Fruit fly (Drosophila melanogaster) whole organism, embryonic: ENCODE results near the gene Vha16-5.

ENCODE experiments used
- Aef1 ChIP-seq: fragments of 200-800 bp; sonication (Bioruptor generic); IDR thresholded peaks from 3 replicates; pipeline ENCODE4 v1.3.6; 2022; ENCODE audit warnings: missing biosample characterization, missing genetic modification characterization
- Asciz ChIP-seq: fragments of 200-800 bp; sonication (Bioruptor generic); optimal IDR thresholded peaks from 2 replicates; lab custom pipeline; 2017; ENCODE audit warnings: missing biosample characterization, mild to moderate bottlenecking, missing genetic modification characterization, missing genetic modification reagents
- B-H1 ChIP-seq: fragments of 200-800 bp; sonication (Bioruptor generic); IDR thresholded peaks from 3 replicates; pipeline ENCODE4 v1.3.6; 2022; ENCODE audit warnings: missing biosample characterization, missing genetic modification characterization
- BEAF-32 ChIP-seq: fragments of 200-800 bp; sonication (Bioruptor generic); optimal IDR thresholded peaks from 3 replicates; lab custom pipeline; 2017; ENCODE audit warnings: missing biosample characterization, missing genetic modification characterization, mild to moderate bottlenecking, moderate library complexity, missing genetic modification reagents
- CG10147 ChIP-seq: fragments of 200-800 bp; sonication (Bioruptor generic); optimal IDR thresholded peaks from 2 replicates; lab custom pipeline; 2019; ENCODE audit warnings: missing biosample characterization, mild to moderate bottlenecking, missing genetic modification characterization, moderate library complexity
- CG10565 ChIP-seq: fragments of 200-800 bp; sonication (Bioruptor generic); optimal IDR thresholded peaks from 3 replicates; lab custom pipeline; 2016; ENCODE audit warnings: missing biosample characterization, mild to moderate bottlenecking, missing genetic modification characterization
- CG11696 ChIP-seq: fragments of 200-800 bp; sonication (Bioruptor generic); IDR thresholded peaks from 2 replicates; pipeline ENCODE4 v1.3.6; 2022; ENCODE audit warnings: missing biosample characterization, missing genetic modification characterization
- CG12155 ChIP-seq: fragments of 200-800 bp; sonication (Bioruptor generic); optimal IDR thresholded peaks from 3 replicates; lab custom pipeline; 2016; ENCODE audit warnings: missing biosample characterization, missing genetic modification characterization
- CG12299 ChIP-seq: fragments of 200-800 bp; sonication (Bioruptor generic); optimal IDR thresholded peaks from 2 replicates; lab custom pipeline; 2018; ENCODE audit warnings: missing biosample characterization, mild to moderate bottlenecking, missing genetic modification characterization
- CG12942 ChIP-seq: fragments of 200-800 bp; sonication (Bioruptor generic); optimal IDR thresholded peaks from 3 replicates; lab custom pipeline; 2016; ENCODE audit warnings: missing biosample characterization, missing genetic modification characterization
- CG13123 ChIP-seq: fragments of 200-800 bp; sonication (Bioruptor generic); optimal IDR thresholded peaks from 2 replicates; lab custom pipeline; 2016; ENCODE audit warnings: missing biosample characterization, missing genetic modification characterization
- CG13296 ChIP-seq: fragments of 200-800 bp; sonication (Bioruptor generic); optimal IDR thresholded peaks from 3 replicates; lab custom pipeline; 2018; ENCODE audit warnings: missing biosample characterization, mild to moderate bottlenecking, missing genetic modification characterization
- CG13424 ChIP-seq: fragments of 200-800 bp; sonication (Bioruptor generic); optimal IDR thresholded peaks from 2 replicates; lab custom pipeline; 2019; ENCODE audit warnings: missing biosample characterization, mild to moderate bottlenecking, missing genetic modification characterization, moderate library complexity
- CG14965 ChIP-seq: fragments of 200-800 bp; sonication (Bioruptor generic); optimal IDR thresholded peaks from 2 replicates; lab custom pipeline; 2016; ENCODE audit warnings: missing biosample characterization, missing genetic modification characterization, borderline replicate concordance
- CG15696 ChIP-seq: fragments of 200-800 bp; sonication (Bioruptor generic); optimal IDR thresholded peaks from 2 replicates; lab custom pipeline; 2019; ENCODE audit warnings: missing biosample characterization, mild to moderate bottlenecking, missing genetic modification characterization, moderate library complexity
- CG18476 ChIP-seq: fragments of 200-800 bp; sonication (Bioruptor generic); optimal IDR thresholded peaks from 2 replicates; lab custom pipeline; 2016; ENCODE audit warnings: missing biosample characterization, mild to moderate bottlenecking, missing genetic modification characterization
- CG31388 ChIP-seq: fragments of 200-800 bp; sonication (Bioruptor generic); optimal IDR thresholded peaks from 2 replicates; lab custom pipeline; 2016; ENCODE audit warnings: missing biosample characterization, missing genetic modification characterization
- CG32772 ChIP-seq: fragments of 200-800 bp; sonication (Bioruptor generic); IDR thresholded peaks from 2 replicates; pipeline ENCODE4 v1.3.6; 2022; ENCODE audit warnings: missing biosample characterization, missing genetic modification characterization
- CG33213 ChIP-seq: fragments of 200-800 bp; sonication (Bioruptor generic); optimal IDR thresholded peaks from 3 replicates; lab custom pipeline; 2016; ENCODE audit warnings: missing biosample characterization, missing genetic modification characterization
- CG7271 ChIP-seq: fragments of 200-800 bp; sonication (Bioruptor generic); optimal IDR thresholded peaks from 2 replicates; lab custom pipeline; 2018; ENCODE audit warnings: missing biosample characterization, mild to moderate bottlenecking, missing genetic modification characterization, moderate library complexity
- Drgx ChIP-seq: fragments of 200-800 bp; sonication (Bioruptor generic); IDR thresholded peaks from 2 replicates; pipeline ENCODE4 v1.3.6; 2022; ENCODE audit warnings: missing biosample characterization, missing genetic modification characterization
- Lhr ChIP-seq: fragments of 200-800 bp; sonication (Bioruptor generic); optimal IDR thresholded peaks from 3 replicates; lab custom pipeline; 2017; ENCODE audit warnings: mild to moderate bottlenecking, missing biosample characterization, missing genetic modification reagents, missing genetic modification characterization
- Oaz ChIP-seq: fragments of 200-800 bp; sonication (Bioruptor generic); IDR thresholded peaks from 2 replicates; pipeline ENCODE4 v1.3.6; 2022; ENCODE audit warnings: missing biosample characterization, missing genetic modification characterization
- bsh ChIP-seq, 2 experiments: fragments of 200-800 bp; sonication (Bioruptor generic); optimal IDR thresholded peaks; 2 replicates each; lab custom pipeline; 2017 to 2018; ENCODE audit warnings: mild to moderate bottlenecking in 2 of 2, missing biosample characterization in 2 of 2, missing genetic modification characterization in 2 of 2, moderate library complexity in 1 of 2
- cg ChIP-seq: fragments of 200-800 bp; sonication (Bioruptor generic); optimal IDR thresholded peaks from 3 replicates; lab custom pipeline; 2019; ENCODE audit warnings: missing biosample characterization, mild to moderate bottlenecking, missing genetic modification characterization, moderate library complexity
- chm ChIP-seq: fragments of 200-800 bp; sonication (Bioruptor generic); IDR thresholded peaks from 2 replicates; pipeline ENCODE4 v1.3.6; 2022; ENCODE audit warnings: missing biosample characterization, missing genetic modification characterization
- chn ChIP-seq: fragments of 200-800 bp; sonication (Bioruptor generic); optimal IDR thresholded peaks from 2 replicates; lab custom pipeline; 2016; ENCODE audit warnings: missing biosample characterization, missing genetic modification characterization
- danr ChIP-seq: fragments of 200-800 bp; sonication (Bioruptor generic); IDR thresholded peaks from 2 replicates; pipeline ENCODE4 v1.3.6; 2022; ENCODE audit warnings: missing biosample characterization, missing genetic modification characterization
- disco-r ChIP-seq: fragments of 200-800 bp; sonication (Bioruptor generic); optimal IDR thresholded peaks from 2 replicates; lab custom pipeline; 2016; ENCODE audit warnings: missing biosample characterization, missing genetic modification characterization
- dmrt11E ChIP-seq: fragments of 200-800 bp; sonication (Bioruptor generic); optimal IDR thresholded peaks from 3 replicates; lab custom pipeline; 2018; ENCODE audit warnings: missing biosample characterization, mild to moderate bottlenecking, missing genetic modification characterization, moderate library complexity
- exex ChIP-seq: fragments of 200-800 bp; sonication (Bioruptor generic); optimal IDR thresholded peaks from 4 replicates; lab custom pipeline; 2018; ENCODE audit warnings: missing biosample characterization, mild to moderate bottlenecking, missing genetic modification characterization, moderate library complexity
- fu2 ChIP-seq: fragments of 200-800 bp; sonication (Bioruptor generic); optimal IDR thresholded peaks from 2 replicates; lab custom pipeline; 2016; ENCODE audit warnings: missing biosample characterization, missing genetic modification characterization
- grn ChIP-seq: fragments of 200-800 bp; sonication (Bioruptor generic); optimal IDR thresholded peaks from 3 replicates; lab custom pipeline; 2017; ENCODE audit warnings: missing biosample characterization, missing genetic modification characterization
- hb ChIP-seq: fragments of 200-800 bp; sonication (Bioruptor generic); IDR thresholded peaks from 3 replicates; pipeline ENCODE4 v1.3.6; 2022; ENCODE audit warnings: missing biosample characterization, missing genetic modification characterization; ENCODE audit not compliant: partially characterized antibody
- jigr1 ChIP-seq: fragments of 200-800 bp; sonication (Bioruptor generic); IDR thresholded peaks from 3 replicates; pipeline ENCODE4 v1.3.6; 2022; ENCODE audit warnings: missing biosample characterization, missing genetic modification characterization
- maf-S ChIP-seq: fragments of 200-800 bp; sonication (Bioruptor generic); optimal IDR thresholded peaks from 2 replicates; lab custom pipeline; 2016; ENCODE audit warnings: missing biosample characterization, missing genetic modification characterization
- nau ChIP-seq: fragments of 200-800 bp; sonication (Bioruptor generic); optimal IDR thresholded peaks from 3 replicates; lab custom pipeline; 2017; ENCODE audit warnings: missing biosample characterization, mild to moderate bottlenecking, missing genetic modification characterization, missing genetic modification reagents
- otp ChIP-seq: fragments of 200-800 bp; sonication (Bioruptor generic); IDR thresholded peaks from 3 replicates; pipeline ENCODE4, ENCODE4 v1.3.6; 2022; ENCODE audit warnings: missing biosample characterization, missing genetic modification characterization
- pfk ChIP-seq: fragments of 200-800 bp; sonication (Bioruptor generic); optimal IDR thresholded peaks from 2 replicates; lab custom pipeline; 2018; ENCODE audit warnings: missing biosample characterization, mild to moderate bottlenecking, missing genetic modification characterization, moderate library complexity
- run ChIP-seq: fragments of 200-800 bp; sonication (Bioruptor generic); optimal IDR thresholded peaks from 3 replicates; lab custom pipeline; 2018; ENCODE audit warnings: missing biosample characterization, mild to moderate bottlenecking, missing genetic modification characterization
- schlank ChIP-seq: fragments of 200-800 bp; sonication (Bioruptor generic); optimal IDR thresholded peaks from 2 replicates; lab custom pipeline; 2018; ENCODE audit warnings: missing biosample characterization, mild to moderate bottlenecking, missing genetic modification characterization
- sima ChIP-seq: fragments of 200-800 bp; sonication (Bioruptor generic); optimal IDR thresholded peaks from 2 replicates; lab custom pipeline; 2016; ENCODE audit warnings: missing biosample characterization, missing genetic modification characterization
- tap ChIP-seq: fragments of 200-800 bp; optimal IDR thresholded peaks from 3 replicates; lab custom pipeline; 2019; ENCODE audit warnings: missing biosample characterization, mild to moderate bottlenecking, missing genetic modification characterization, moderate library complexity
- trh ChIP-seq: fragments of 200-800 bp; sonication (Bioruptor generic); optimal IDR thresholded peaks from 2 replicates; lab custom pipeline; 2016; ENCODE audit warnings: missing biosample characterization, missing genetic modification characterization
- ttk ChIP-seq: fragments of 200-800 bp; sonication (Bioruptor generic); IDR thresholded peaks from 2 replicates; pipeline ENCODE4 v2.1.2; 2022; ENCODE audit warnings: missing biosample characterization, missing genetic modification characterization
- tup ChIP-seq: fragments of 200-800 bp; sonication (Bioruptor generic); optimal IDR thresholded peaks from 2 replicates; lab custom pipeline; 2016; ENCODE audit warnings: missing biosample characterization, mild to moderate bottlenecking, missing genetic modification characterization, moderate library complexity
- unc-4 ChIP-seq: fragments of 200-800 bp; sonication (Bioruptor generic); IDR thresholded peaks from 2 replicates; pipeline ENCODE4 v1.3.6; 2022; ENCODE audit warnings: missing biosample characterization, missing genetic modification characterization; ENCODE audit not compliant: partially characterized antibody
- zen2 ChIP-seq: fragments of 200-800 bp; sonication (Bioruptor generic); IDR thresholded peaks from 3 replicates; pipeline ENCODE4 v1.3.6; 2022; ENCODE audit warnings: missing biosample characterization, missing genetic modification characterization; ENCODE audit not compliant: partially characterized antibody
- zf30C ChIP-seq: fragments of 200-800 bp; sonication (Bioruptor generic); optimal IDR thresholded peaks from 3 replicates; lab custom pipeline; 2018; ENCODE audit warnings: missing biosample characterization, mild to moderate bottlenecking, missing genetic modification characterization

Vha16-5 gene

DNA sequence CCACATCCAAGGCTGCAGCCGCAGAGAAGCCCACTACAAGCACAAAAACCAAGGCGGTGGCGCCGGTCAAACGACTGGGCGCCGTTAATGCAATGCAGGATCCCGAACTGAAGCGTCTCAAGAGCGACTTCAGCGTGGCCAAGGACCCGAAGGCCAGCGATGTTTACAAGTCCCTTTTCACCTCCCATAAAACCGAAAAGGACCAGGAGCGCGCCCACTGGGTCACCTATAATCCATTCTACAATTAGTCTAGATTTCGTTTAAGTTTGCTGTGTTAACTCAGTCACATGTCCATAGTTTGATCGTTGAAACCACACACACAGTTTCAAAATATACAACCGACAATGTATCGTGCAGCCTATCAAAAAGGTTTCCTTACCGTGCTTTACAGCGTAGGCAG, 6.9 kb downstream of the Vha16-5 start, which contains the start of gene CG17118:
Gene CG17118 (plus strand): TSS at position 301 of the 400 bp plus-strand sequence.
- TF ChIP-seq CG13296 (GFP tag; lab: Kevin White, UChicago): no peak
- TF ChIP-seq BEAF-32 (GFP tag; lab: Kevin White, UChicago): no peak
- TF ChIP-seq CG31388 (GFP tag; lab: Kevin White, UChicago): no peak
- no peak for TF ChIP-seq exex (tag; lab: Kevin White, UChicago)
- TF ChIP-seq CG33213 (GFP tag; lab: Kevin White, UChicago): no peak
- TF ChIP-seq CG13123: no peak

DNA sequence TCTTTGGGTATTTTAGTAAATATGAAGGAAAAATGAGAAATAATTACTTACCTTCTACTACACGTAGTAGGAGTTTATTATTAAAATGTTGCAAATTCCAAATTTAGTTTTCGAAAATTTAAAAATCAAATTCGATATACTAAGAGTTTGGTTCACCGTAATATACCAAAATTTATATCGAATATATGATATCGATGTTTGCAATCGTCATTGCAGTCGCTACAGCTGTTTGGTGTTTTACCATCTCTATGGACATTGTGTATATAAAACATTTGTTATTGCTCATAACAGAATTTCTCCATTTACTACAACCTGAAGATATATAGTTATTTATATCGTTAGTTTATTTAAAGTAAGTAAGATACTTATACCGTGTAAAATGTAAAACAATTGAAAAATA, 8.1 kb downstream of the Vha16-5 start, which contains the start of gene CG6443:
Gene CG6443 (plus strand): TSS at position 228 of the 400 bp plus-strand sequence.
- TF ChIP-seq hb (0 out of 3 replicates have a peak, but pooled peaks have one; percentile 20), chn (GFP tag; lab: Kevin White, UChicago) (no peak), CG12155 (no peak), nau (GFP tag; lab: Kevin White, UChicago) (no peak), pfk (GFP tag; lab: Kevin White, UChicago) (no peak), dmrt11E (no peak), CG14965 (GFP tag; lab: Kevin White, UChicago) (no peak), run (tag; lab: Kevin White, UChicago) (no peak), CG7271 (tag; lab: Kevin White, UChicago) (no peak), Oaz (GFP tag; lab: Robert Waterston, UW) (no peak), CG10147 (GFP tag; lab: Kevin White, UChicago) (no peak), CG11696 (GFP tag; lab: Robert Waterston, UW) (no peak), CG32772 (GFP tag; lab: Robert Waterston, UW) (no peak), CG15696 (no peak), Asciz (no peak), maf-S (GFP tag; lab: Kevin White, UChicago) (no peak), CG13424 (tag; lab: Kevin White, UChicago) (no peak), sima (no peak), danr (no peak), jigr1 (no peak), tup (GFP tag; lab: Kevin White, UChicago) (no peak), bsh (GFP tag; optimal IDR thresholded peaks at IDR 0.05; lab: Kevin White, UChicago) (no peak), Aef1 (GFP tag; lab: Robert Waterston, UW) (no peak), otp (no peak), ttk (GFP tag; lab: Robert Waterston, UW) (no peak), cg (no peak), fu2 (no peak), zen2 (GFP tag; lab: Robert Waterston, UW) (peak; percentile 8; the same call in 1 of the 3 replicates), B-H1 (GFP tag; lab: Robert Waterston, UW) (no peak), CG12299 (tag; lab: Kevin White, UChicago) (no peak), Drgx (GFP tag; lab: Robert Waterston, UW) (no peak), CG10565 (GFP tag; lab: Kevin White, UChicago) (no peak), schlank (no peak), chm (GFP tag; lab: Robert Waterston, UW) (no peak), CG18476 (GFP tag; lab: Kevin White, UChicago) (no peak), tap (no peak), zf30C (GFP tag; lab: Kevin White, UChicago) (no peak), trh (GFP tag; lab: Kevin White, UChicago) (no peak), unc-4 (GFP tag; lab: Robert Waterston, UW) (peak; percentile 84), disco-r (GFP tag; lab: Kevin White, UChicago) (no peak), CG12942 (GFP tag; lab: Kevin White, UChicago) (no peak), grn (no peak), BEAF-32 (GFP tag; lab: Kevin White, UChicago) (peak; percentile 80), Lhr (GFP tag; lab: Kevin White, UChicago) (no peak)
